Worm (Caenorhabditis elegans): Measurements from ENCODE around the gene ZK1127.3.

The ZK1127.3 gene

ce11 chrII:7093339-7093821, 38.3 kb downstream of the ZK1127.3 start, which contains the start of gene T02G5.3:
TSS of gene T02G5.3 (plus strand) at chrII:7093389.
- no peak for TF ChIP-seq fkh-10 (GFP tag; optimal IDR thresholded peaks at IDR 0.05)
- no peak for TF ChIP-seq nhr-10 (tag; optimal IDR thresholded peaks at IDR 0.05)
- no peak for TF ChIP-seq Y5F2A.4 (GFP tag; optimal IDR thresholded peaks at IDR 0.05)
- TF ChIP-seq Y75B8A.6 (GFP tag; IDR thresholded peaks at IDR 0.05), result no peak
- no peak for TF ChIP-seq arid-1 (GFP tag; conservative IDR thresholded peaks at IDR 0.05)
- TF ChIP-seq ceh-44 (GFP tag; IDR thresholded peaks at IDR 0.05), result no peak
- TF ChIP-seq sdz-12 (GFP tag; optimal IDR thresholded peaks at IDR 0.05), result no peak
- TF ChIP-seq tag-97 (GFP tag; IDR thresholded peaks at IDR 0.05), result no peak
- TF ChIP-seq mdl-1 (tag; optimal IDR thresholded peaks at IDR 0.05), result no peak
- no peak for TF ChIP-seq lir-3 (tag; optimal IDR thresholded peaks at IDR 0.05)

ce11 chrII:7095970-7096369, 40.9 kb downstream of the ZK1127.3 start:
- TF ChIP-seq lir-3 (tag; optimal IDR thresholded peaks at IDR 0.05) (no peak), php-3 (GFP tag; IDR thresholded peaks at IDR 0.05) (no peak), mdt-29 (GFP tag; IDR thresholded peaks at IDR 0.05) (no peak), nhr-10 (tag; optimal IDR thresholded peaks at IDR 0.05) (no peak), cey-2 (tag; optimal IDR thresholded peaks at IDR 0.05; ENCODE audit: borderline replicate concordance, insufficient read depth) (no peak), pqm-1 (tag; optimal IDR thresholded peaks at IDR 0.05) (no peak), nhr-41 (GFP tag; IDR thresholded peaks at IDR 0.05) (no peak), zip-2 (tag; optimal IDR thresholded peaks at IDR 0.05) (no peak), lin-15B (tag; optimal IDR thresholded peaks at IDR 0.05) (no peak), mes-2 (tag; optimal IDR thresholded peaks at IDR 0.05; ENCODE audit: poor library complexity, severe bottlenecking) (no peak), dve-1 (tag; optimal IDR thresholded peaks at IDR 0.05; ENCODE audit: insufficient read depth) (no peak), zfp-3 (GFP tag; conservative IDR thresholded peaks at IDR 0.05) (no peak), ceh-82 (tag; optimal IDR thresholded peaks at IDR 0.05) (no peak), ceh-20 (GFP tag; IDR thresholded peaks at IDR 0.05) (no peak)

- TF ChIP-seq F37D6.2 (tag; optimal IDR thresholded peaks at IDR 0.05) (no peak), madf-9 (GFP tag; conservative IDR thresholded peaks at IDR 0.05) (no peak), tag-97 (GFP tag; IDR thresholded peaks at IDR 0.05) (no peak), unc-39 (tag; optimal IDR thresholded peaks at IDR 0.05) (no peak)
These were observed 43.5 kb downstream of the ZK1127.3 start, which contains the start of gene mct-5 for ce11 chrII:7098578-7098977. TSS of gene mct-5 (minus strand) at chrII:7098593.

- no peak for TF ChIP-seq zip-2 (tag; optimal IDR thresholded peaks at IDR 0.05)
- TF ChIP-seq madf-5 (GFP tag; IDR thresholded peaks at IDR 0.05), result 0 out of 4 replicates have a peak, but pooled peaks of 1 of the 2 experiments have one; percentile 3
- no peak for TF ChIP-seq nhr-111 (GFP tag; optimal IDR thresholded peaks at IDR 0.05)
- TF ChIP-seq lin-1 (GFP tag; IDR thresholded peaks at IDR 0.05), result no peak
- no peak for TF ChIP-seq ZK546.5 (tag; optimal IDR thresholded peaks at IDR 0.05)
- no peak for TF ChIP-seq gei-8 (GFP tag; optimal IDR thresholded peaks at IDR 0.05)
- peak in 1 of 2 experiments; percentile 10 for TF ChIP-seq lsy-2 (tag; optimal IDR thresholded peaks at IDR 0.05)
- peak in 1 of 2 experiments; percentile 31 for TF ChIP-seq hif-1 (tag; optimal IDR thresholded peaks at IDR 0.05)
- TF ChIP-seq zfp-2 (tag; optimal IDR thresholded peaks at IDR 0.05), result no peak
- peak; percentile 74; the same call in 1 of the 2 replicates for TF ChIP-seq zfp-3 (GFP tag; conservative IDR thresholded peaks at IDR 0.05)
- TF ChIP-seq ama-1 (optimal IDR thresholded peaks at IDR 0.05), result peak; percentile 63
- no peak for TF ChIP-seq nhr-10 (tag; optimal IDR thresholded peaks at IDR 0.05)
- TF ChIP-seq lin-38 (GFP tag; IDR thresholded peaks at IDR 0.05), result no peak
- TF ChIP-seq T20F7.1 (GFP tag; optimal IDR thresholded peaks at IDR 0.05), result peak; percentile 38
- peak in 1 of 2 experiments; percentile 96 for TF ChIP-seq unc-62 (GFP tag; optimal IDR thresholded peaks at IDR 0.05 in 1 of 2)
- TF ChIP-seq unc-62 (tag; optimal IDR thresholded peaks at IDR 0.05), result no peak
- no peak for TF ChIP-seq lir-3 (tag; optimal IDR thresholded peaks at IDR 0.05)
- TF ChIP-seq ceh-44 (GFP tag; IDR thresholded peaks at IDR 0.05), result no peak
- TF ChIP-seq Y5F2A.4 (GFP tag; optimal IDR thresholded peaks at IDR 0.05), result no peak
- no peak for TF ChIP-seq Y105C5A.15 (GFP tag; IDR thresholded peaks at IDR 0.05)
These were observed 44.1 kb downstream of the ZK1127.3 start for ce11 chrII:7099231-7099630.
